Fruit fly (Drosophila melanogaster): ENCODE measurements around the gene CG6664.

The CG6664 gene

dm6 chr3L:16984813-16985387, 31.1 kb downstream of the CG6664 start:
- TF ChIP-seq CG17801 (GFP tag; optimal IDR thresholded peaks at IDR 0.05; ENCODE audit: partially characterized antibody) = no peak

dm6 chr3L:16984042-16984441, 31.9 kb downstream of the CG6664 start:
- TF ChIP-seq CG17801 (GFP tag; optimal IDR thresholded peaks at IDR 0.05; ENCODE audit: partially characterized antibody) = no peak

- TF ChIP-seq CG17801 (GFP tag; optimal IDR thresholded peaks at IDR 0.05; ENCODE audit: partially characterized antibody) = no peak
These were observed 34.8 kb downstream of the CG6664 start for dm6 chr3L:16981114-16981648.

dm6 chr3L:16978406-16978805, 37.6 kb downstream of the CG6664 start:
- no peak for TF ChIP-seq CG17801 (GFP tag; optimal IDR thresholded peaks at IDR 0.05; ENCODE audit: partially characterized antibody)

dm6 chr3L:16977311-16977710, 38.7 kb downstream of the CG6664 start:
- TF ChIP-seq CG17801 (GFP tag; optimal IDR thresholded peaks at IDR 0.05; ENCODE audit: partially characterized antibody) = no peak

- TF ChIP-seq CG17801 (GFP tag; optimal IDR thresholded peaks at IDR 0.05; ENCODE audit: partially characterized antibody) = no peak
These were observed 40.1 kb downstream of the CG6664 start for dm6 chr3L:16975638-16976528.

DNA sequence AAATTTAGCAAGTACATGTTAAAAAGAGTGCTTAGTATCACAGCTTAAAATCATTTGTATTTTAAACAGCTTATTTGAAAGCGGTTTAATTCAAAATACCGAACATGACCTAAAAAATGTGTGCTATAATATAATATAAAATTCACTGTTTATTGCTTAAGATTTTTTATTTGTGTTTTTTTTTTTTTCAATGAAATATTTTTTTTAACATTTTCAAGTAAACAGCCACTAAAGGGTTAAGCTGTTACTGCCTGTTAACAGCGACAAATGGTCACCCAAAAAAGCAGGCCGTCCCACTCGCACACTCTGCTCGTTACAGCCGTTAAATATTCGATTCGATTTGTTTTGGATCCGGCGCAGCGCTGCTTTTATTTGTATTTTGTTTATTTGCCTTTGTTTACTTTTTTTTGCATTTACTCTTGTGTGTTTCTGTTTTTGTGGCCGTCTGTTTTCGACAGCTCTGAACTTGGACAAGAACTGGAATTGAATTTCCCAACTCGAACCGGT, 41.3 kb downstream of the CG6664 start:
- TF ChIP-seq CG17801 (GFP tag; optimal IDR thresholded peaks at IDR 0.05; ENCODE audit: partially characterized antibody) = no peak

dm6 chr3L:16971611-16972359, 44.2 kb downstream of the CG6664 start:
- no peak for TF ChIP-seq CG17801 (GFP tag; optimal IDR thresholded peaks at IDR 0.05; ENCODE audit: partially characterized antibody)

dm6 chr3L:16969652-16970109, 46.3 kb downstream of the CG6664 start, which contains the start of gene Exn:
Exn (plus strand) TSS chr3L:16970013.
- peak; percentile 71 for TF ChIP-seq CG17801 (GFP tag; optimal IDR thresholded peaks at IDR 0.05; ENCODE audit: partially characterized antibody)

Measured in ovary, adult (tissue).